Fruit fly (Drosophila melanogaster): ENCODE measurements around the gene Gs1.

The Gs1 gene

DNA sequence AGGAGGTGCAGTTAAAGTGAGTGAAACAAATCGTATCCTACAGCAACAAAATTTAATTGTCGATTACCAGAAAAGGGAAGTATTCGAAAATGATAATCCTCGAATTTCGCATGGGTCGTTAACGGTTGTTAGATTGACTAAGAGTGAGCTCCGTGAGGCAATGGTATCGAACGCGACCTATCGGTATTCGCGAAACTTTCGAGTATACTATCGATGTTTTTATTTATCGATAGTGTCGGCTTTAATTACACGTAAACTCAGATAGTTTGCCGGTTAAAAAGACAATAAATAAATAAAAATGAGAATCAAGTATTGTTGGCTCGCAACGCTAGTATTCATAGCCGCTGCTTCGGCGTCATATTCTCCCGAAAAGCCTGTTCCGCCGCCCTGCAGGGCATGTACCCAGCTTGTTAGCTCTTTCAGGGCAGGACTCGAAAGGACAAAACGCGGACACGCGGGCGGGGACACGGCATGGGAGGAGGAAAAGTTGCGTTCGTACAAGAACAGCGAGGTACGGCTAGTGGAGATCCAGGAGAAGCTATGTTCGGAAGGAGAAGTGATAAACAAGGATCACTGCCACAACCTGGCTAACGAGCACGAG, 29.6 kb upstream of the Gs1 start, which contains the start of gene Creld (continued):
- TF ChIP-seq CG18476 (GFP tag; optimal IDR thresholded peaks at IDR 0.05) (no peak), disco-r (GFP tag; optimal IDR thresholded peaks at IDR 0.05) (no peak), Nf-YA (GFP tag; IDR thresholded peaks at IDR 0.05) (no peak), grau (tag; optimal IDR thresholded peaks at IDR 0.05) (no peak), CG17328 (GFP tag; IDR thresholded peaks at IDR 0.05) (no peak), nmo (GFP tag; optimal IDR thresholded peaks at IDR 0.05) (no peak), Ets97D (GFP tag; optimal IDR thresholded peaks at IDR 0.05) (peak; percentile 75), CG7372 (GFP tag; IDR thresholded peaks at IDR 0.05) (no peak), CG9609 (GFP tag; optimal IDR thresholded peaks at IDR 0.05) (no peak), crc (GFP tag; optimal IDR thresholded peaks at IDR 0.05) (no peak), CG17568 (GFP tag; optimal IDR thresholded peaks at IDR 0.05) (no peak), CG12299 (tag; optimal IDR thresholded peaks at IDR 0.05) (no peak), Dip2 (GFP tag; IDR thresholded peaks at IDR 0.05) (no peak), CG3065 (GFP tag; optimal IDR thresholded peaks at IDR 0.05) (no peak), luna (GFP tag; optimal IDR thresholded peaks at IDR 0.05) (no peak), CG15073 (GFP tag; optimal IDR thresholded peaks at IDR 0.05) (no peak), chn (GFP tag; optimal IDR thresholded peaks at IDR 0.05) (no peak), btn (GFP tag; optimal IDR thresholded peaks at IDR 0.05) (no peak), CG6689 (GFP tag; IDR thresholded peaks at IDR 0.05) (no peak), Taf1 (GFP tag; IDR thresholded peaks at IDR 0.05) (no peak), nau (GFP tag; optimal IDR thresholded peaks at IDR 0.05) (no peak), D (optimal IDR thresholded peaks at IDR 0.05) (no peak), D (GFP tag; optimal IDR thresholded peaks at IDR 0.05) (no peak), CG30403 (GFP tag; optimal IDR thresholded peaks at IDR 0.05) (no peak), PHDP (tag; optimal IDR thresholded peaks at IDR 0.05) (no peak), CG12219 (GFP tag; optimal IDR thresholded peaks at IDR 0.05) (no peak), tgo (GFP tag; IDR thresholded peaks at IDR 0.05) (no peak), hb (GFP tag; IDR thresholded peaks at IDR 0.05; ENCODE audit: partially characterized antibody) (peak; percentile 99), D19A (tag; optimal IDR thresholded peaks at IDR 0.05) (no peak), CG14860 (GFP tag; IDR thresholded peaks at IDR 0.05; ENCODE audit: partially characterized antibody) (peak; percentile 100), CG11247 (GFP tag; IDR thresholded peaks at IDR 0.05) (no peak), CG1792 (GFP tag; optimal IDR thresholded peaks at IDR 0.05) (peak; percentile 10), HmgD (GFP tag; optimal IDR thresholded peaks at IDR 0.05) (peak; percentile 13), CG11723 (GFP tag; optimal IDR thresholded peaks at IDR 0.05) (no peak), Atf6 (GFP tag; IDR thresholded peaks at IDR 0.05) (no peak), CG31388 (GFP tag; optimal IDR thresholded peaks at IDR 0.05) (no peak), lov (optimal IDR thresholded peaks at IDR 0.05) (no peak), lov (GFP tag; IDR thresholded peaks at IDR 0.05) (no peak), peb (GFP tag; IDR thresholded peaks at IDR 0.05) (no peak), CG11695 (GFP tag; IDR thresholded peaks at IDR 0.05) (no peak), Adf1 (GFP tag; IDR thresholded peaks at IDR 0.05) (no peak), CG8765 (GFP tag; IDR thresholded peaks at IDR 0.05) (no peak), sim (GFP tag; IDR thresholded peaks at IDR 0.05) (no peak), Spps (tag; optimal IDR thresholded peaks at IDR 0.05) (no peak), Aef1 (GFP tag; IDR thresholded peaks at IDR 0.05) (no peak), gsb (GFP tag; IDR thresholded peaks at IDR 0.05) (no peak), sens (GFP tag) (peak; percentile 65), H2.0 (GFP tag; IDR thresholded peaks at IDR 0.05) (no peak), eve (GFP tag; optimal IDR thresholded peaks at IDR 0.05) (no peak), MTF-1 (GFP tag; optimal IDR thresholded peaks at IDR 0.05; ENCODE audit: borderline replicate concordance) (no peak), CG4424 (GFP tag; optimal IDR thresholded peaks at IDR 0.05) (no peak), da (GFP tag; optimal IDR thresholded peaks at IDR 0.05) (no peak), CG2129 (GFP tag; IDR thresholded peaks at IDR 0.05; ENCODE audit: partially characterized antibody) (peak; percentile 100)

All from whole organism, embryonic.